Fruit fly (Drosophila melanogaster): Measurements from ENCODE around the gene Skel.

The Skel gene

DNA sequence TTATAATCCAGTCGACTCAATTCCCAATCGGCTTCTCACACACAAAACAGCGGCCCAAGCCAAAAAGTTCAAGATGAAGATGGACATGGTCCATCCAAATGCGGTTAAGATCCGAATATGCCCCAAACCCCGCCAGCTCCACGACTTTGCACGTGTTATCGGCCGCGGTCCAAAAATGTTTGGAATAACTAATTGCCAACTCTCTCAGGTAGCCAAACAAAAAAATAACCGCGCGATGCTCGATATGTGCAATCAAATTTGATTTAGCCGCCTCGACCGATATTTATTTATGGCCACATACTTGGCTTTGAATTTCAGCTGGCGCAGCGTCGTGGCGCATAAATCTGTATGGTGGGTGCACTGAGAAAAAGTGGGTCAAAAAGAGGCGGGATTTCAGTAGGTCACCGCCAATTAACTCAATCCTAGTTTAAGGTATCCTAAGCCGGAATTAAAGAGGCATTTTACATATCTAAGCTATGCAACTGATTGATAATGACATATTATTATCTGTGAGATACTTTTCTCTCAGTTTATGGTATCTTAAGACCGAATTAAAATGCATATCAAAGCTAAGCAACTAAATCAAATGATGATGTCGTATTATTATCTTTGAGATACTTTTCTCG is 38.1 kb upstream of the Skel start (continued):
- TF ChIP-seq CG6683 (GFP tag; optimal IDR thresholded peaks at IDR 0.05) = no peak
- no peak for TF ChIP-seq CG6765 (GFP tag; optimal IDR thresholded peaks at IDR 0.05)
- no peak for TF ChIP-seq p53 (GFP tag; optimal IDR thresholded peaks at IDR 0.05)
- peak; percentile 42 for TF ChIP-seq HHEX (GFP tag; optimal IDR thresholded peaks at IDR 0.05)
- TF ChIP-seq CG13123 (GFP tag; optimal IDR thresholded peaks at IDR 0.05) = peak; percentile 22
- TF ChIP-seq CG3163 (GFP tag; optimal IDR thresholded peaks at IDR 0.05) = no peak
- TF ChIP-seq CG14860 (GFP tag; IDR thresholded peaks at IDR 0.05; ENCODE audit: partially characterized antibody) = no peak
- no peak for TF ChIP-seq CG9215 (GFP tag; IDR thresholded peaks at IDR 0.05)
- TF ChIP-seq sisA (GFP tag; IDR thresholded peaks at IDR 0.05) = peak; percentile 63
- TF ChIP-seq Doc2 (GFP tag; IDR thresholded peaks at IDR 0.05) = no peak
- no peak for TF ChIP-seq al (GFP tag; IDR thresholded peaks at IDR 0.05)
- TF ChIP-seq z (GFP tag; IDR thresholded peaks at IDR 0.05) = no peak
- TF ChIP-seq Usf (GFP tag; optimal IDR thresholded peaks at IDR 0.05) = no peak
- peak; percentile 3 for TF ChIP-seq PHDP (tag; optimal IDR thresholded peaks at IDR 0.05)
- no peak for TF ChIP-seq B-H2 (GFP tag; optimal IDR thresholded peaks at IDR 0.05)
- no peak for TF ChIP-seq cad (GFP tag; optimal IDR thresholded peaks at IDR 0.05)
- no peak for TF ChIP-seq sob (GFP tag; IDR thresholded peaks at IDR 0.05)
- TF ChIP-seq Opbp (GFP tag; IDR thresholded peaks at IDR 0.05; ENCODE audit: partially characterized antibody) = no peak
- no peak for TF ChIP-seq C15 (GFP tag; IDR thresholded peaks at IDR 0.05)
- no peak for TF ChIP-seq jing (GFP tag; optimal IDR thresholded peaks at IDR 0.05)
- peak; percentile 79 for TF ChIP-seq CG14441 (GFP tag; IDR thresholded peaks at IDR 0.05)
- TF ChIP-seq CG6813 (GFP tag; optimal IDR thresholded peaks at IDR 0.05) = no peak
- TF ChIP-seq jigr1 (GFP tag; IDR thresholded peaks at IDR 0.05) = peak; percentile 20; the same call in 1 of the 3 replicates
- peak; percentile 16 for TF ChIP-seq pum (GFP tag; optimal IDR thresholded peaks at IDR 0.05)
- no peak for TF ChIP-seq ftz-f1 (GFP tag; optimal IDR thresholded peaks at IDR 0.05)
- no peak for TF ChIP-seq eyg (GFP tag; optimal IDR thresholded peaks at IDR 0.05)
- no peak for TF ChIP-seq CG11247 (GFP tag; IDR thresholded peaks at IDR 0.05)
- TF ChIP-seq CG2875 (GFP tag; optimal IDR thresholded peaks at IDR 0.05) = peak; percentile 40
- no peak for TF ChIP-seq inv (GFP tag; IDR thresholded peaks at IDR 0.05; ENCODE audit: partially characterized antibody)
- TF ChIP-seq D19A (tag; optimal IDR thresholded peaks at IDR 0.05) = peak; percentile 18
- TF ChIP-seq ham (GFP tag; IDR thresholded peaks at IDR 0.05) = no peak
- no peak for TF ChIP-seq ab (GFP tag; optimal IDR thresholded peaks at IDR 0.05)
- TF ChIP-seq slp2 (GFP tag; optimal IDR thresholded peaks at IDR 0.05) = peak; percentile 25
- no peak for TF ChIP-seq CG3065 (GFP tag; optimal IDR thresholded peaks at IDR 0.05)
- TF ChIP-seq Nf-YB (GFP tag; optimal IDR thresholded peaks at IDR 0.05) = no peak
- TF ChIP-seq Med (GFP tag) = peak; percentile 90
- TF ChIP-seq CG10274 (GFP tag; optimal IDR thresholded peaks at IDR 0.05) = no peak
- no peak for TF ChIP-seq sqz (GFP tag; optimal IDR thresholded peaks at IDR 0.05)
- TF ChIP-seq CG3281 (GFP tag; optimal IDR thresholded peaks at IDR 0.05) = no peak
- TF ChIP-seq CG10565 (GFP tag; optimal IDR thresholded peaks at IDR 0.05) = no peak
- no peak for TF ChIP-seq fu2 (GFP tag; optimal IDR thresholded peaks at IDR 0.05)
- TF ChIP-seq CG16863 (GFP tag; optimal IDR thresholded peaks at IDR 0.05) = peak; percentile 48
- TF ChIP-seq Mes4 (GFP tag; optimal IDR thresholded peaks at IDR 0.05) = peak; percentile 4
- TF ChIP-seq CG12104 (GFP tag; optimal IDR thresholded peaks at IDR 0.05) = no peak
- peak; percentile 55; the same call in 1 of the 3 replicates for TF ChIP-seq ken (GFP tag; IDR thresholded peaks at IDR 0.05)
- peak; percentile 77 for TF ChIP-seq seq (GFP tag; IDR thresholded peaks at IDR 0.05)
- TF ChIP-seq CG33213 (GFP tag; optimal IDR thresholded peaks at IDR 0.05) = no peak
- TF ChIP-seq Blimp-1 (GFP tag; optimal IDR thresholded peaks at IDR 0.05) = peak; percentile 51
- peak; percentile 23 for TF ChIP-seq CG12071 (GFP tag; optimal IDR thresholded peaks at IDR 0.05)
- no peak for TF ChIP-seq rib (GFP tag; IDR thresholded peaks at IDR 0.05)
- TF ChIP-seq Spps (tag; optimal IDR thresholded peaks at IDR 0.05) = no peak

Measured in whole organism, embryonic.